Fruit fly (Drosophila melanogaster) Kc167 (cell line): Measurements from ENCODE around the gene CG42854.

Experiments
- insv ChIP-seq: fragments of >200 bp; optimal IDR thresholded peaks from 3 replicates; lab custom pipeline; 2018; ENCODE audit warnings: missing external identifiers
- psq ChIP-seq: fragments of >200 bp; optimal IDR thresholded peaks from 2 replicates; lab custom pipeline; 2017; ENCODE audit warnings: missing external identifiers

- TF ChIP-seq psq (no peak), insv (lab: Kevin White, UChicago) (no peak)
Observed at dm6 chrX:17285069-17285468, 38.3 kb upstream of the CG42854 start.
